Worm (Caenorhabditis elegans) whole organism, young adult: Measurements from ENCODE around the gene mrps-18B.

Experiments used
- F39B2.1 ChIP-seq: fragments of 200-800 bp; sonication (Bioruptor generic); IDR thresholded peaks from 2 replicates; pipeline ENCODE4 v1.3.6; 2022; ENCODE audit warnings: missing genetic modification reagents, missing genetic modification characterization, missing compliant biosample characterization
- F57C9.4 ChIP-seq: sonication (generic microtip); optimal IDR thresholded peaks from 2 replicates; lab custom pipeline; 2017; ENCODE audit warnings: mild to moderate bottlenecking, missing genetic modification characterization, missing compliant biosample characterization
- K11D2.4 ChIP-seq: fragments of 200-800 bp; sonication (Bioruptor generic); IDR thresholded peaks from 2 replicates; pipeline ENCODE4 v1.3.6; 2022; ENCODE audit warnings: missing genetic modification reagents, missing genetic modification characterization, missing compliant biosample characterization
- Y53G8AR.9 ChIP-seq: fragments of 200-800 bp; sonication (Bioruptor generic); conservative IDR thresholded peaks from 2 replicates; pipeline ENCODE4 v1.3.6; 2022; ENCODE audit warnings: missing genetic modification reagents, missing genetic modification characterization, missing compliant biosample characterization
- Y95B8A.8 ChIP-seq: fragments of 200-800 bp; sonication (Bioruptor generic); IDR thresholded peaks from 2 replicates; pipeline ENCODE4 v1.3.6; 2022; ENCODE audit warnings: missing genetic modification reagents, missing genetic modification characterization, missing compliant biosample characterization
- ama-1 ChIP-seq, 3 experiments: fragments of 150-350 bp in 1 of 3; sonication (generic microtip) in 2 of 3; optimal IDR thresholded peaks; 2 replicates each; lab custom pipeline; 2014 to 2018; ENCODE audit warnings: missing biosample characterization in 2 of 3, missing genetic modification characterization in 2 of 3, missing genetic modification reagents in 2 of 3
- aptf-2 ChIP-seq: fragments of 200-800 bp; sonication (Bioruptor generic); conservative IDR thresholded peaks from 2 replicates; pipeline ENCODE4 v1.3.6; 2022; ENCODE audit warnings: missing genetic modification reagents, missing genetic modification characterization, missing compliant biosample characterization
- ets-4 ChIP-seq: fragments of 200-800 bp; sonication (Bioruptor generic); optimal IDR thresholded peaks from 2 replicates; lab custom pipeline; 2018; ENCODE audit warnings: mild to moderate bottlenecking, missing genetic modification characterization, missing compliant biosample characterization
- lin-35 ChIP-seq, 3 experiments: fragments of 150-350 bp in 2 of 3; sonication (generic microtip) in 1 of 3; optimal IDR thresholded peaks; 2 replicates each; lab custom pipeline; 2014 to 2018; ENCODE audit warnings: missing biosample characterization in 3 of 3, missing genetic modification characterization in 3 of 3, missing genetic modification reagents in 3 of 3
- lin-40 ChIP-seq: sonication (generic microtip); optimal IDR thresholded peaks from 2 replicates; lab custom pipeline; 2016; ENCODE audit warnings: missing genetic modification characterization, mild to moderate bottlenecking, missing compliant biosample characterization, missing genotype, missing genetic modification reagents
- rcor-1 ChIP-seq: fragments of 200-800 bp; sonication (Bioruptor generic); IDR thresholded peaks from 2 replicates; pipeline ENCODE4 v1.3.6; 2022; ENCODE audit warnings: missing genetic modification reagents, missing genetic modification characterization, missing compliant biosample characterization

DNA sequence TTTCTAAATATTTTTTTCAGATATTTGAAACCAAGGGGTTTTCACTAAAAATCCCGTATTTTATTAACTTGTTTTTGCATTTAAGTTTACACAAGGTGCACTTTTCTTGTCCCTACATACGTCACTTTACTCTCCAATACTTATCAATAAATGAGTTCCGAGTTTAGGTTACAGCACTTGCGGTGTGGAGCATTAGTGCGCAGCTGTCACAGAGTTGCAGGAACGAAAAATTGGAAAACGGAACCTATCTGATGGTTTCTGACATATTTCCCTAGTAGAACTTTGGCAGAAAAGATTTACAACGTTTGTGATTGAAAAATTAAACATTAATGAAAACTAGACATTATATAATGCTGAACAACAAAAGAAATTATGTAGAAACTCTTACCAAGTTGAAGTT, 27.3 kb upstream of the mrps-18B start:
- TF ChIP-seq ets-4 (no peak), lin-40 (tag; lab: Kevin White, UChicago) (no peak), ama-1 (optimal IDR thresholded peaks at IDR 0.05; lab: Kevin White, UChicago) (no peak), ama-1 (GFP tag; optimal IDR thresholded peaks at IDR 0.05; lab: Kevin White, UChicago) (no peak), F39B2.1 (GFP tag; lab: Robert Waterston, UW) (no peak), aptf-2 (GFP tag; lab: Robert Waterston, UW) (no peak), Y95B8A.8 (GFP tag; lab: Robert Waterston, UW) (no peak), K11D2.4 (no peak), rcor-1 (GFP tag; lab: Robert Waterston, UW) (no peak), F57C9.4 (tag; lab: Kevin White, UChicago) (no peak), lin-35 (GFP tag; optimal IDR thresholded peaks at IDR 0.05; lab: Kevin White, UChicago) (no peak), Y53G8AR.9 (GFP tag; lab: Robert Waterston, UW) (no peak)
